Worm (Caenorhabditis elegans) whole organism, midembryonic: Measurements from ENCODE around the gene rrsr-1.
"Not testable (repeated sequence)": the region's sequence is repeated elsewhere in the genome, so short reads cannot be mapped to it uniquely, and the experiment has no call there.

Experiments
- T22C8.4 ChIP-seq: fragments of 200-800 bp; sonication (Bioruptor generic); IDR thresholded peaks from 2 replicates; pipeline ENCODE4 v1.3.6; 2022; ENCODE audit warnings: missing genetic modification characterization, missing compliant biosample characterization
- cog-1 ChIP-seq: sonication (generic microtip); optimal IDR thresholded peaks from 2 replicates; lab custom pipeline; 2016; ENCODE audit warnings: missing genetic modification characterization, missing compliant biosample characterization
- flt-1 ChIP-seq: fragments of 200-800 bp; sonication (Bioruptor generic); IDR thresholded peaks from 2 replicates; pipeline ENCODE4 v1.3.6; 2022; ENCODE audit warnings: missing genetic modification characterization, missing compliant biosample characterization
- klf-2 ChIP-seq: fragments of 200-800 bp; sonication (Bioruptor generic); conservative IDR thresholded peaks from 2 replicates; pipeline ENCODE4 v1.3.6; 2022; ENCODE audit warnings: missing genetic modification reagents, missing genetic modification characterization, missing compliant biosample characterization
- med-1 ChIP-seq: sonication (generic microtip); optimal IDR thresholded peaks from 2 replicates; lab custom pipeline; 2017; ENCODE audit warnings: missing genetic modification characterization, mild to moderate bottlenecking, missing compliant biosample characterization, antibody characterized with exemption, missing genetic modification reagents; ENCODE audit not compliant: insufficient read depth
- ref-1 ChIP-seq: fragments of 200-800 bp; sonication (Bioruptor generic); conservative IDR thresholded peaks from 2 replicates; pipeline ENCODE4 v1.3.6; 2022; ENCODE audit warnings: missing genetic modification reagents, missing genetic modification characterization, missing compliant biosample characterization
- tab-1 ChIP-seq: fragments of 200-800 bp; sonication (Bioruptor generic); IDR thresholded peaks from 2 replicates; pipeline ENCODE4 v1.3.6; 2022; ENCODE audit warnings: missing genetic modification characterization, missing compliant biosample characterization
- ztf-23 ChIP-seq: fragments of 200-800 bp; sonication (Bioruptor generic); IDR thresholded peaks from 2 replicates; pipeline ENCODE4 v1.3.6; 2022; ENCODE audit warnings: missing genetic modification reagents, missing genetic modification characterization, missing compliant biosample characterization
- ztf-29 ChIP-seq: fragments of 200-800 bp; sonication (Bioruptor generic); IDR thresholded peaks from 2 replicates; pipeline ENCODE4 v1.3.6; 2022; ENCODE audit warnings: missing genetic modification reagents, missing genetic modification characterization, missing compliant biosample characterization

The rrsr-1 gene

DNA sequence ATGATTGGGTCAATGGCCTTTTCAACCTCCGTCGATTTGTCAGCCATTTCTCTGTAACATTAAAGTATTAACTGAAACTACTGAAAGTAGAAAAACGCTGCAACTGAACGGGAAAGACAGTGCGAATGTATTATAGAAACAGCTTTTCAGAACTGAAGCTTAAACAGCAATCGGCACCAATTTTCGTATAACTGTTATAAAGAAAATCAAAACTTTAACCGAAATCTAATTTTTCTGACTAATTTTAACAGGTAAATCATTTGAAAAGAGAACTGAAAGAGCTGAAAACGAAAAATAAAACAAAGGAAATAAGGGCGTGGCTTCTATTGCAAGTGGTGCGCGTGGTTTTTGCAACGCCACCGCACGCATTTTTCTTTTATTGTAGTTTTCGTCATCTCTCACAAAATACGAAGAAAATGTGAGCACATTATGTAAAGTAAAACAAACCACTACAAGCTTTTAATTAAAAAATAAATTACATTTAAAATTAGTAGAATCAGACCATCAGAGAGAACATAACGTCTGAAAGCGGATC is at the start of gene rrsr-1:
Gene rrsr-1 (minus strand): TSS at position 51 of the 535 bp plus-strand sequence.
- no peak for TF ChIP-seq ztf-29 (GFP tag; lab: Robert Waterston, UW)
- no peak for TF ChIP-seq cog-1 (tag; lab: Kevin White, UChicago)
- no peak for TF ChIP-seq T22C8.4 (GFP tag; lab: Robert Waterston, UW)
- TF ChIP-seq ref-1: no peak
- TF ChIP-seq flt-1 (GFP tag; lab: Robert Waterston, UW): 0 out of 2 replicates have a peak, but pooled peaks have one; percentile 41
- peak; percentile 68; the same call in 1 of the 2 replicates for TF ChIP-seq ztf-23 (GFP tag; lab: Robert Waterston, UW)
- peak; percentile 65 for TF ChIP-seq med-1 (GFP tag; lab: Kevin White, UChicago)
- TF ChIP-seq klf-2: no peak
- peak; percentile 54; the same call in 1 of the 2 replicates for TF ChIP-seq tab-1 (GFP tag; lab: Robert Waterston, UW)

ce11 chrV:14474099-14474498 is 49.3 kb upstream of the rrsr-1 start, which contains the start of gene clec-56:
clec-56 (plus strand) TSS chrV:14474399.
- TF ChIP-seq flt-1 (GFP tag; lab: Robert Waterston, UW) (no peak), ztf-23 (GFP tag; lab: Robert Waterston, UW) (no peak), T22C8.4 (GFP tag; lab: Robert Waterston, UW) (no peak), med-1 (GFP tag; lab: Kevin White, UChicago) (no peak), ref-1 (no peak), cog-1 (tag; lab: Kevin White, UChicago) (no peak), klf-2 (no peak), tab-1 (GFP tag; lab: Robert Waterston, UW) (no peak), ztf-29 (GFP tag; lab: Robert Waterston, UW) (no peak)

DNA sequence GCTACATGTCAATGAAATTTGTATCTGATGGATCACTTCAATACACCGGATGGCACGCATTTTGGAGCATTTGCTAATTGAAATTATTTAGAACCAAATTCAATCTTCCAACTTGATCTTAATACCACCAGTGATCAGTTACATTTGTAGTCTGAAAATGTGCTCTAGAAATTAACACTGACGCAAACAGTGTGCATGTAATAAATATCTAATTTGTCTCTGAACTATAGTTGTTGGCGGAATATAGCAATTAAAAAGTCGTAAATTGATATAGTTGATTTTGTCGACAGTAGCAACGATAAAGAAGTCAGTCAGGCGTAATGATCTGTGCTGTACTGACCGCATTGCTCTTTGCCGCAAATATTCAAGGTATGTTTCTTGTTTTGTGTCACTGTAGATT is 47.4 kb upstream of the rrsr-1 start, which contains the start of gene clec-227:
Gene clec-227 (plus strand): TSS at position 301 of the 400 bp plus-strand sequence.
- TF ChIP-seq ref-1: no peak
- no peak for TF ChIP-seq flt-1 (GFP tag; lab: Robert Waterston, UW)
- no peak for TF ChIP-seq klf-2
- TF ChIP-seq T22C8.4 (GFP tag; lab: Robert Waterston, UW): no peak
- TF ChIP-seq tab-1 (GFP tag; lab: Robert Waterston, UW): no peak
- no peak for TF ChIP-seq cog-1 (tag; lab: Kevin White, UChicago)
- TF ChIP-seq med-1 (GFP tag; lab: Kevin White, UChicago): no peak
- TF ChIP-seq ztf-29 (GFP tag; lab: Robert Waterston, UW): no peak
- no peak for TF ChIP-seq ztf-23 (GFP tag; lab: Robert Waterston, UW)

- TF ChIP-seq T22C8.4 (GFP tag; lab: Robert Waterston, UW) (no peak), tab-1 (GFP tag; lab: Robert Waterston, UW) (no peak), flt-1 (GFP tag; lab: Robert Waterston, UW) (no peak)
These were observed 44.1 kb upstream of the rrsr-1 start, which contains the start of gene clec-57 for ce11 chrV:14468931-14469330. clec-57 (plus strand) TSS chrV:14469231.

- TF ChIP-seq tab-1 (GFP tag; lab: Robert Waterston, UW) (no peak), ref-1 (0 out of 2 replicates have a peak, but pooled peaks have one; percentile 41), ztf-29 (GFP tag; lab: Robert Waterston, UW) (no peak), med-1 (GFP tag; lab: Kevin White, UChicago) (no peak), T22C8.4 (GFP tag; lab: Robert Waterston, UW) (no peak), flt-1 (GFP tag; lab: Robert Waterston, UW) (0 out of 2 replicates have a peak, but pooled peaks have one; percentile 11), ztf-23 (GFP tag; lab: Robert Waterston, UW) (no peak), cog-1 (tag; lab: Kevin White, UChicago) (no peak), klf-2 (no peak)
These were observed 43.5 kb upstream of the rrsr-1 start, which contains the start of gene srz-97 for ce11 chrV:14468196-14468874. srz-97 (minus strand) TSS chrV:14468246.

ce11 chrV:14464368-14464767 is 39.6 kb upstream of the rrsr-1 start, which contains the start of gene F08H9.4:
F08H9.4 (minus strand) TSS chrV:14464428.
- TF ChIP-seq med-1 (GFP tag; lab: Kevin White, UChicago) (no peak), flt-1 (GFP tag; lab: Robert Waterston, UW) (no peak), ztf-29 (GFP tag; lab: Robert Waterston, UW) (no peak), ztf-23 (GFP tag; lab: Robert Waterston, UW) (no peak), cog-1 (tag; lab: Kevin White, UChicago) (no peak), tab-1 (GFP tag; lab: Robert Waterston, UW) (no peak), klf-2 (no peak), T22C8.4 (GFP tag; lab: Robert Waterston, UW) (no peak), ref-1 (no peak)

- not testable (repeated sequence) for TF ChIP-seq ztf-23 (GFP tag; lab: Robert Waterston, UW); ref-1; ztf-29 (GFP tag; lab: Robert Waterston, UW)
These were observed 38.3 kb upstream of the rrsr-1 start, which contains the start of gene F08H9.3 for ce11 chrV:14463087-14463486. F08H9.3 (minus strand) TSS chrV:14463338.

DNA sequence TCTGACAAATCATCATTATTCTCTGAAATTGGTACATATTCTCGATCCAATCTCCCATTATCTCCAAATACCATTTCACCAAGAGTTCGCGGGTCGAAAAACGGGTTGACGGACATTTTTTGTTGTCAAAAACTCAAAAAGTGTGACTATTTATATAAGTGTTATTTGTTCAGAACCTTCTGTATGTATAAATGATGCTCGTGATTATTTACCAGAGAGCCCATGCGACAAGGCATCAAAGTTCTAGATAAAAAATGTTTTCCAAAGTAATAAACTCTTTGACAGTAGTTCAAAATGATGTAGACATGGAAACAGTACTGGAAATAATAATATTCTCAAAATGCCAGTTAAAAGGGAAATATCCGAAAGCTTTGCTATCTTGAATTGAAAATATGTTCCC is 37.8 kb upstream of the rrsr-1 start:
- TF ChIP-seq cog-1 (tag; lab: Kevin White, UChicago): no peak
- no peak for TF ChIP-seq tab-1 (GFP tag; lab: Robert Waterston, UW)
- no peak for TF ChIP-seq ref-1
- no peak for TF ChIP-seq flt-1 (GFP tag; lab: Robert Waterston, UW)
- TF ChIP-seq ztf-23 (GFP tag; lab: Robert Waterston, UW): no peak
- TF ChIP-seq med-1 (GFP tag; lab: Kevin White, UChicago): no peak
- no peak for TF ChIP-seq T22C8.4 (GFP tag; lab: Robert Waterston, UW)
- TF ChIP-seq ztf-29 (GFP tag; lab: Robert Waterston, UW): no peak
- TF ChIP-seq klf-2: no peak

ce11 chrV:14460615-14461102 is 35.9 kb upstream of the rrsr-1 start, which contains the start of gene F08H9.2:
F08H9.2 (plus strand) TSS chrV:14460665.
- no peak for TF ChIP-seq tab-1 (GFP tag; lab: Robert Waterston, UW)
- no peak for TF ChIP-seq flt-1 (GFP tag; lab: Robert Waterston, UW)
- no peak for TF ChIP-seq ztf-23 (GFP tag; lab: Robert Waterston, UW)
- TF ChIP-seq ref-1: no peak
- no peak for TF ChIP-seq T22C8.4 (GFP tag; lab: Robert Waterston, UW)
- no peak for TF ChIP-seq ztf-29 (GFP tag; lab: Robert Waterston, UW)
- no peak for TF ChIP-seq med-1 (GFP tag; lab: Kevin White, UChicago)
- no peak for TF ChIP-seq cog-1 (tag; lab: Kevin White, UChicago)
- no peak for TF ChIP-seq klf-2
